Fruit fly (Drosophila melanogaster): ENCODE results near the gene CG18530.
A peak's percentile ranks its signal among the peaks of the same experiment; 100 is the strongest.

DNA sequence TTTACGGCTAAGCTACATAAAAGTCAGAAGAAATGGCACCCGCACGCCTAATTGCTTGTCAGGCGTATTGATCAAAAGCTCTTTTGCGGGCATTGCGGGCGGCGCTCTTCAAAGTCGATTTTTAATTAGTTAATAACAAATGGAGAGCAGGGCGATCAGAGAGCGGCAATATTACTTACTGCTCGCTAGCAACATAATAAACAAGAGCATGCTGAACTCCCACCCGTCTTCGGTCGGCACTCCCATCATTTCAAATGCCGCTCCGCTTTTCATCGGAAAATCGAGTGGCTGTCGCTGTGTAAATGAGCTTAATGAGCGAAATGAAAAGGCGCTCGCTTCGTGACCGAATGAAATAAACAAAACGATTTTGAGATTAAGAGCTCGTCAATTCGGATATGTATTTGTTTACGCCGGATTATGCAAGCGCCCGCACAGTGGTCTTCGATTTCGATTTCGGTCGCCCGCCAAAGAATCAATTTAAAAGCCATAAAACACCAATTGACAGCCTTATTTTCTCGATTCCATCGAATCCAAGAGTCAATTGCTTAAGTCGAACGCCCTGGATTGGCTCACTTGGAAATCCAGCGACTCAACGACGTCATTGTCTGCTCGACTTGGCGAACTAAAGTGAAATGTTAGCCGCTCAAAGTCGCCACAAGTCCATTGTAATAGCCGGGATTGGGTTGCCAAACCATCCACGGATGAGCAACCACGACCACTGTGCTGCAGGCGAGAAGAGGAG lies 20.5 kb downstream of the CG18530 start:
- TF ChIP-seq svp (GFP tag) (peak; percentile 58), net (GFP tag; optimal IDR thresholded peaks at IDR 0.05) (peak; percentile 45), CG6854 (GFP tag; optimal IDR thresholded peaks at IDR 0.05) (no peak), CG6276 (GFP tag; optimal IDR thresholded peaks at IDR 0.05) (peak; percentile 64), CG15336 (GFP tag; IDR thresholded peaks at IDR 0.05) (peak; percentile 82)
